Fruit fly (Drosophila melanogaster): ENCODE measurements around the gene CG15517.

DNA sequence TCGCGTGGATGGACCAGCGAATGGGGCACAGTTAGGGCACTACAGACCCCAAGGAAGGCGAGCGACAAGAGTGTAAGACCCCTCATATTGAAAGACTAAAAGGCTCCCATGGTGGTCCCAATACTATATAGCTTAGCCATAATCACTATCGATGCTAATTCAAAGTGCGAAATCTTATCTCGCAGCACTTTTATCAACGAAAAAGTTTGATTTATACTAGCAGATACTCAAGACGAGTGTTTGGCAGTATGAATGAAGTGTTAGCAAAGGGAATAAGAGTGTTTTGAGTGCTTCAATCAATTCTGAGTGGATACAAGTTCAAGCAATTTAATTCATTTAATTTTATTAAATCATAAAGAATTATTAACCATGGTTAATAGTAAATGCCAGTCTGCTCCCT lies 22.5 kb upstream of the CG15517 start, which contains the start of gene Jon99Ci:
- no peak for TF ChIP-seq psq (optimal IDR thresholded peaks at IDR 0.05)
- TF ChIP-seq CG8478 (optimal IDR thresholded peaks at IDR 0.05): no peak
- TF ChIP-seq pan (optimal IDR thresholded peaks at IDR 0.05): no peak
- no peak for TF ChIP-seq usp (GFP tag; optimal IDR thresholded peaks at IDR 0.05)
- no peak for TF ChIP-seq Dll (optimal IDR thresholded peaks at IDR 0.05)
- TF ChIP-seq EcR (GFP tag; optimal IDR thresholded peaks at IDR 0.05): no peak
